Worm (Caenorhabditis elegans) whole organism, dauer: ENCODE data around the gene sart-3.

Source experiments
- unc-62 ChIP-seq: sonication (generic microtip); optimal IDR thresholded peaks from 2 replicates; lab custom pipeline; 2017; ENCODE audit warnings: missing biosample characterization, missing genetic modification reagents, missing genetic modification characterization

The sart-3 gene

ce11 chrIV:11332751-11333150 is at the start of gene sart-3:
Gene sart-3 (minus strand): TSS chrIV:11332969.
- no peak for TF ChIP-seq unc-62 (GFP tag; lab: Kevin White, UChicago)

- no peak for TF ChIP-seq unc-62 (GFP tag; lab: Kevin White, UChicago)
Observed at ce11 chrIV:11379254-11379653, 46.5 kb upstream of the sart-3 start, which contains the start of gene fbxb-76. Gene fbxb-76 (minus strand): TSS chrIV:11379354.

- TF ChIP-seq unc-62 (GFP tag; lab: Kevin White, UChicago): no peak
Observed at ce11 chrIV:11377439-11377838, 44.7 kb upstream of the sart-3 start.

- TF ChIP-seq unc-62 (GFP tag; lab: Kevin White, UChicago): no peak
Observed at ce11 chrIV:11375713-11376112, 42.9 kb upstream of the sart-3 start.

ce11 chrIV:11372366-11372997 is 39.7 kb upstream of the sart-3 start, which contains the start of gene cbd-1:
Gene cbd-1 (plus strand): TSS chrIV:11372991.
- no peak for TF ChIP-seq unc-62 (GFP tag; lab: Kevin White, UChicago)

- TF ChIP-seq unc-62 (GFP tag; lab: Kevin White, UChicago): no peak
Observed at ce11 chrIV:11371645-11372044, 38.9 kb upstream of the sart-3 start, which contains the start of gene sec-31. Gene sec-31 (minus strand): TSS chrIV:11371792.

ce11 chrIV:11363806-11364562 is 31.2 kb upstream of the sart-3 start:
- TF ChIP-seq unc-62 (GFP tag; lab: Kevin White, UChicago): no peak

ce11 chrIV:11361409-11361808 is 28.6 kb upstream of the sart-3 start, which contains the start of gene T01G1.4:
Gene T01G1.4 (minus strand): TSS chrIV:11361509.
- no peak for TF ChIP-seq unc-62 (GFP tag; lab: Kevin White, UChicago)

- no peak for TF ChIP-seq unc-62 (GFP tag; lab: Kevin White, UChicago)
Observed at ce11 chrIV:11359769-11360168, 27.0 kb upstream of the sart-3 start, which contains the start of gene klp-12. Gene klp-12 (minus strand): TSS chrIV:11359869.

ce11 chrIV:11353946-11354458 is 21.2 kb upstream of the sart-3 start, which contains the start of gene T01G1.2:
Gene T01G1.2 (plus strand): TSS chrIV:11354408.
- no peak for TF ChIP-seq unc-62 (GFP tag; lab: Kevin White, UChicago)

- no peak for TF ChIP-seq unc-62 (GFP tag; lab: Kevin White, UChicago)
Observed at ce11 chrIV:11352768-11353167, 20.0 kb upstream of the sart-3 start.

ce11 chrIV:11351563-11351962 is 18.8 kb upstream of the sart-3 start:
- no peak for TF ChIP-seq unc-62 (GFP tag; lab: Kevin White, UChicago)

ce11 chrIV:11350809-11351208 is 18.0 kb upstream of the sart-3 start:
- TF ChIP-seq unc-62 (GFP tag; lab: Kevin White, UChicago): no peak

- TF ChIP-seq unc-62 (GFP tag; lab: Kevin White, UChicago): no peak
Observed at ce11 chrIV:11349747-11350146, 17.0 kb upstream of the sart-3 start.

- no peak for TF ChIP-seq unc-62 (GFP tag; lab: Kevin White, UChicago)
Observed at ce11 chrIV:11348822-11349221, 16.1 kb upstream of the sart-3 start.

- no peak for TF ChIP-seq unc-62 (GFP tag; lab: Kevin White, UChicago)
Observed at ce11 chrIV:11347275-11347674, 14.5 kb upstream of the sart-3 start.
